Fruit fly (Drosophila melanogaster): ENCODE measurements around the gene CG4511.

CG4511 gene

dm6 chr3R:10854243-10854874 lies at the start of gene CG4511, which contains the start of gene CG6567 (continued):
- no peak for TF ChIP-seq CG6254 (GFP tag; optimal IDR thresholded peaks at IDR 0.05)
- no peak for TF ChIP-seq CG15269 (tag; optimal IDR thresholded peaks at IDR 0.05)
- TF ChIP-seq Mad (GFP tag; optimal IDR thresholded peaks at IDR 0.05): no peak
- peak; percentile 80 for TF ChIP-seq pzg (GFP tag; optimal IDR thresholded peaks at IDR 0.05)
- no peak for TF ChIP-seq CG12071 (GFP tag; optimal IDR thresholded peaks at IDR 0.05)
- no peak for TF ChIP-seq lola (GFP tag; optimal IDR thresholded peaks at IDR 0.05)
- TF ChIP-seq cad (GFP tag; optimal IDR thresholded peaks at IDR 0.05): no peak
- TF ChIP-seq schlank (tag; optimal IDR thresholded peaks at IDR 0.05): no peak
- no peak for TF ChIP-seq C15 (GFP tag; IDR thresholded peaks at IDR 0.05)
- TF ChIP-seq HLH3B (GFP tag; IDR thresholded peaks at IDR 0.05): no peak
- TF ChIP-seq Elba2 (GFP tag; optimal IDR thresholded peaks at IDR 0.05): peak; percentile 77
- no peak for TF ChIP-seq CG4282 (GFP tag; optimal IDR thresholded peaks at IDR 0.05)
- TF ChIP-seq CG30431 (GFP tag; optimal IDR thresholded peaks at IDR 0.05): no peak
- no peak for TF ChIP-seq E2f1 (GFP tag; IDR thresholded peaks at IDR 0.05)
- no peak for TF ChIP-seq Bgb (GFP tag; IDR thresholded peaks at IDR 0.05; ENCODE audit: partially characterized antibody)
- TF ChIP-seq hth (optimal IDR thresholded peaks at IDR 0.05): no peak
- TF ChIP-seq nerfin-2 (GFP tag; IDR thresholded peaks at IDR 0.05; ENCODE audit: partially characterized antibody): no peak
- no peak for TF ChIP-seq Lpt (GFP tag; optimal IDR thresholded peaks at IDR 0.05)
- no peak for TF ChIP-seq run (tag; optimal IDR thresholded peaks at IDR 0.05)
- no peak for TF ChIP-seq MTF-1 (GFP tag; optimal IDR thresholded peaks at IDR 0.05; ENCODE audit: borderline replicate concordance)
- no peak for TF ChIP-seq CG18764 (GFP tag; optimal IDR thresholded peaks at IDR 0.05)
- no peak for TF ChIP-seq kah (GFP tag; optimal IDR thresholded peaks at IDR 0.05)
- no peak for TF ChIP-seq NK7.1 (GFP tag; optimal IDR thresholded peaks at IDR 0.05)
- TF ChIP-seq CG1603 (tag; optimal IDR thresholded peaks at IDR 0.05): peak; percentile 55
- TF ChIP-seq CG12659 (GFP tag; optimal IDR thresholded peaks at IDR 0.05): peak; percentile 55
- TF ChIP-seq hkb (optimal IDR thresholded peaks at IDR 0.05): no peak
- no peak for TF ChIP-seq hkb (GFP tag; IDR thresholded peaks at IDR 0.05)
- no peak for TF ChIP-seq fd96Cb (tag; optimal IDR thresholded peaks at IDR 0.05)
- TF ChIP-seq sd (tag; optimal IDR thresholded peaks at IDR 0.05): no peak
- no peak for TF ChIP-seq BtbVII (GFP tag; optimal IDR thresholded peaks at IDR 0.05)
- peak; percentile 48; the same call in 1 of the 2 replicates for TF ChIP-seq amos (GFP tag; IDR thresholded peaks at IDR 0.05; ENCODE audit: partially characterized antibody)
- no peak for TF ChIP-seq zen2 (GFP tag; IDR thresholded peaks at IDR 0.05; ENCODE audit: partially characterized antibody)
- no peak for TF ChIP-seq bab2 (GFP tag; optimal IDR thresholded peaks at IDR 0.05)
- no peak for TF ChIP-seq disco-r (GFP tag; optimal IDR thresholded peaks at IDR 0.05)
- no peak for TF ChIP-seq jigr1 (GFP tag; IDR thresholded peaks at IDR 0.05)
- TF ChIP-seq exex (tag; optimal IDR thresholded peaks at IDR 0.05): no peak
- TF ChIP-seq CG18619 (GFP tag; optimal IDR thresholded peaks at IDR 0.05): no peak
- TF ChIP-seq twi (tag; optimal IDR thresholded peaks at IDR 0.05): no peak
- TF ChIP-seq PHDP (tag; optimal IDR thresholded peaks at IDR 0.05): no peak
- TF ChIP-seq CG13123 (GFP tag; optimal IDR thresholded peaks at IDR 0.05): no peak
- no peak for TF ChIP-seq kay (GFP tag; optimal IDR thresholded peaks at IDR 0.05)
- TF ChIP-seq CG34422 (GFP tag; IDR thresholded peaks at IDR 0.05): peak; percentile 80; the same call in 1 of the 3 replicates
- no peak for TF ChIP-seq bcd (GFP tag; optimal IDR thresholded peaks at IDR 0.05)
- peak; percentile 84 for TF ChIP-seq tx (GFP tag; optimal IDR thresholded peaks at IDR 0.05)
- TF ChIP-seq Oli (tag; optimal IDR thresholded peaks at IDR 0.05): no peak
- no peak for TF ChIP-seq Hmx (GFP tag; optimal IDR thresholded peaks at IDR 0.05)
- no peak for TF ChIP-seq Hsf (GFP tag; optimal IDR thresholded peaks at IDR 0.05)
- no peak for TF ChIP-seq pb (GFP tag; optimal IDR thresholded peaks at IDR 0.05)
- TF ChIP-seq Dip3 (GFP tag; optimal IDR thresholded peaks at IDR 0.05): no peak
- no peak for TF ChIP-seq CG15073 (GFP tag; optimal IDR thresholded peaks at IDR 0.05)
- no peak for TF ChIP-seq fd3F (GFP tag; optimal IDR thresholded peaks at IDR 0.05)

Measured in whole organism, embryonic.